Worm (Caenorhabditis elegans) whole organism, young adult: Measurements from ENCODE around the gene rbm-25.

Experiments
- B0035.1 ChIP-seq: sonication (generic microtip); optimal IDR thresholded peaks from 2 replicates; lab custom pipeline; 2016; ENCODE audit warnings: missing genetic modification characterization, mild to moderate bottlenecking, missing compliant biosample characterization, missing genotype, missing genetic modification reagents
- aptf-3 ChIP-seq: fragments of 200-800 bp; sonication (Bioruptor generic); IDR thresholded peaks from 2 replicates; pipeline ENCODE4 v1.3.6; 2022; ENCODE audit warnings: missing genetic modification characterization, missing compliant biosample characterization
- lin-26 ChIP-seq: fragments of 200-800 bp; sonication (Bioruptor generic); IDR thresholded peaks from 2 replicates; pipeline ENCODE4 v1.3.6; 2022; ENCODE audit warnings: missing genetic modification reagents, missing genetic modification characterization, missing compliant biosample characterization
- rcor-1 ChIP-seq: fragments of 200-800 bp; sonication (Bioruptor generic); IDR thresholded peaks from 2 replicates; pipeline ENCODE4 v1.3.6; 2022; ENCODE audit warnings: missing genetic modification reagents, missing genetic modification characterization, missing compliant biosample characterization
- rec-8 ChIP-seq, 2 experiments: sonication (generic microtip); optimal IDR thresholded peaks; 2 replicates each; lab custom pipeline; 2016; ENCODE audit warnings: mild to moderate bottlenecking in 2 of 2, missing genetic modification characterization in 2 of 2, missing genetic modification reagents in 2 of 2, missing genotype in 2 of 2, missing biosample characterization in 1 of 2, missing compliant biosample characterization in 1 of 2, moderate library complexity in 1 of 2
- sea-2 ChIP-seq: fragments of 200-800 bp; sonication (Bioruptor generic); IDR thresholded peaks from 2 replicates; pipeline ENCODE4 v1.3.6; 2022; ENCODE audit warnings: missing genetic modification characterization, missing compliant biosample characterization
- tlf-1 ChIP-seq: fragments of 200-800 bp; sonication (Bioruptor generic); optimal IDR thresholded peaks from 2 replicates; lab custom pipeline; 2018; ENCODE audit warnings: mild to moderate bottlenecking, missing genetic modification characterization, missing compliant biosample characterization
- unc-62 ChIP-seq: fragments of 150-350 bp; optimal IDR thresholded peaks from 2 replicates; lab custom pipeline; 2014; ENCODE audit warnings: missing biosample characterization, missing genetic modification reagents, missing genetic modification characterization

DNA sequence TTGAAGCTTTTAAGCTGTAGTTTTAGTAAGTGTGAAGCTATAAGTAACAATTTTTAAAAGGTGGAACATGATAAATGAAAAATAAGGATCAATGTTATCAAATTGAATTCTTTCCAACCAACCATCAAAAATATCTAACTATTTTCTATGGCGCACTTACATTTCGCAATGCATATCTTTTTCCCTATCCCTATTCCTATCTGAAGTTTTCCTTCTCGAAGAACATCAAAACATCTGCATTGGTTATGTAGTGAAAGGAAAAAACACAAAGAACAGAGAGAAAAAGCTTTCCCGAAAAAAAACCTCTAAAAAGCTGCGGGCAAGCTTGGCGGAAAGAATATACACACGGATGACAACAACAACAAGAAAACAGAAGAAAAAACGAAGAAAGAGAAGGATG lies 37.4 kb upstream of the rbm-25 start:
- TF ChIP-seq sea-2 (GFP tag; lab: Robert Waterston, UW) (no peak), rec-8 (tag; optimal IDR thresholded peaks at IDR 0.05; lab: Kevin White, UChicago) (no peak), rcor-1 (GFP tag; lab: Robert Waterston, UW) (no peak), tlf-1 (GFP tag; lab: Kevin White, UChicago) (no peak), unc-62 (GFP tag; lab: Kevin White, UChicago) (no peak), lin-26 (no peak), B0035.1 (tag; lab: Kevin White, UChicago) (no peak), aptf-3 (no peak)
